Worm (Caenorhabditis elegans): Measurements from ENCODE around the gene cpna-2.

The cpna-2 gene

ce11 chrII:7758397-7759135 is 33.9 kb downstream of the cpna-2 start, which contains the start of gene B0228.7:
Gene B0228.7 (minus strand): TSS chrII:7759023.
- TF ChIP-seq aha-1 (tag) (peak; percentile 58), rbr-2 (tag; optimal IDR thresholded peaks at IDR 0.05) (peak; percentile 49), unc-130 (GFP tag; optimal IDR thresholded peaks at IDR 0.05) (no peak), ceh-28 (tag; optimal IDR thresholded peaks at IDR 0.05) (peak; percentile 33), daf-16 (GFP tag; optimal IDR thresholded peaks at IDR 0.05) (no peak), daf-16 (tag; optimal IDR thresholded peaks at IDR 0.05) (peak; percentile 78), saeg-2 (GFP tag; IDR thresholded peaks at IDR 0.05) (no peak), hlh-30 (tag; optimal IDR thresholded peaks at IDR 0.05; ENCODE audit: insufficient read depth) (peak; percentile 81), dve-1 (tag; optimal IDR thresholded peaks at IDR 0.05; ENCODE audit: insufficient read depth) (peak; percentile 77), ctbp-1 (GFP tag; IDR thresholded peaks at IDR 0.05) (no peak), ztf-7 (tag; optimal IDR thresholded peaks at IDR 0.05) (no peak), hmg-1.1 (GFP tag; IDR thresholded peaks at IDR 0.05) (no peak), mep-1 (tag; optimal IDR thresholded peaks at IDR 0.05) (peak; percentile 57), nhr-42 (GFP tag; IDR thresholded peaks at IDR 0.05) (no peak), nhr-102 (tag; optimal IDR thresholded peaks at IDR 0.05) (no peak), ZK546.5 (tag; optimal IDR thresholded peaks at IDR 0.05) (no peak), ceh-44 (GFP tag; IDR thresholded peaks at IDR 0.05) (no peak), zfp-3 (GFP tag; conservative IDR thresholded peaks at IDR 0.05) (no peak), pha-4 (GFP tag; IDR thresholded peaks at IDR 0.05) (no peak), pha-4 (tag; optimal IDR thresholded peaks at IDR 0.05) (no peak), unc-39 (tag; optimal IDR thresholded peaks at IDR 0.05) (no peak), hif-1 (tag; optimal IDR thresholded peaks at IDR 0.05) (peak in 1 of 2 experiments; percentile 5), nhr-6 (tag; optimal IDR thresholded peaks at IDR 0.05) (peak; percentile 3), nhr-28 (tag; optimal IDR thresholded peaks at IDR 0.05) (peak; percentile 35), lsy-2 (tag; optimal IDR thresholded peaks at IDR 0.05) (peak in 1 of 2 experiments; percentile 61), nhr-76 (tag; optimal IDR thresholded peaks at IDR 0.05) (no peak), vab-7 (GFP tag; IDR thresholded peaks at IDR 0.05) (no peak), ztf-11 (tag; optimal IDR thresholded peaks at IDR 0.05) (no peak), daf-8 (GFP tag; IDR thresholded peaks at IDR 0.05) (no peak), ceh-62 (tag; optimal IDR thresholded peaks at IDR 0.05) (no peak), D1046.2 (GFP tag; IDR thresholded peaks at IDR 0.05) (no peak), lin-13 (GFP tag; optimal IDR thresholded peaks at IDR 0.05) (no peak), dmd-6 (GFP tag; IDR thresholded peaks at IDR 0.05) (no peak), mxl-3 (GFP tag; optimal IDR thresholded peaks at IDR 0.05) (no peak), fkh-10 (GFP tag; optimal IDR thresholded peaks at IDR 0.05) (no peak), F37D6.2 (tag; optimal IDR thresholded peaks at IDR 0.05) (no peak), snpc-1.2 (GFP tag; IDR thresholded peaks at IDR 0.05) (no peak), daf-12 (tag; optimal IDR thresholded peaks at IDR 0.05) (no peak), lin-39 (tag; optimal IDR thresholded peaks at IDR 0.05) (no peak), nhr-11 (tag; optimal IDR thresholded peaks at IDR 0.05) (peak; percentile 13), tra-1 (GFP tag; IDR thresholded peaks at IDR 0.05) (no peak), ama-1 (optimal IDR thresholded peaks at IDR 0.05) (no peak), ZK337.2 (GFP tag; IDR thresholded peaks at IDR 0.05) (no peak), duxl-1 (tag; optimal IDR thresholded peaks at IDR 0.05; ENCODE audit: poor library complexity) (no peak), nhr-111 (GFP tag; optimal IDR thresholded peaks at IDR 0.05) (no peak), dpl-1 (GFP tag; optimal IDR thresholded peaks at IDR 0.05) (peak; percentile 37), nhr-77 (tag; optimal IDR thresholded peaks at IDR 0.05) (peak; percentile 62), hlh-11 (tag; optimal IDR thresholded peaks at IDR 0.05) (peak; percentile 81), aly-2 (tag; optimal IDR thresholded peaks at IDR 0.05) (no peak), nhr-10 (tag; optimal IDR thresholded peaks at IDR 0.05) (no peak), ceh-32 (tag; optimal IDR thresholded peaks at IDR 0.05; ENCODE audit: poor library complexity) (no peak)
